Worm (Caenorhabditis elegans) whole organism, mixed stage, embryonic: Measurements from ENCODE around the gene Y54G2A.41.

ENCODE experiments used
- blmp-1 ChIP-seq: fragments of 150-350 bp; optimal IDR thresholded peaks from 2 replicates; lab custom pipeline; 2014; ENCODE audit warnings: missing biosample characterization, missing genetic modification characterization
- ceh-39 ChIP-seq: fragments of 150-350 bp; optimal IDR thresholded peaks from 2 replicates; lab custom pipeline; 2014; ENCODE audit warnings: missing biosample characterization, missing genetic modification characterization
- lsy-2 ChIP-seq: fragments of 150-350 bp; optimal IDR thresholded peaks from 2 replicates; lab custom pipeline; 2014; ENCODE audit warnings: missing biosample characterization, missing genetic modification characterization
- nhr-12 ChIP-seq: fragments of 150-350 bp; optimal IDR thresholded peaks from 2 replicates; lab custom pipeline; 2014; ENCODE audit warnings: missing biosample characterization, missing genetic modification characterization
- nhr-237 ChIP-seq: fragments of 150-350 bp; optimal IDR thresholded peaks from 2 replicates; lab custom pipeline; 2014; ENCODE audit warnings: missing biosample characterization, missing genetic modification characterization
- nhr-28 ChIP-seq: fragments of 150-350 bp; optimal IDR thresholded peaks from 2 replicates; lab custom pipeline; 2014; ENCODE audit warnings: missing biosample characterization, missing genetic modification characterization
- pha-4 ChIP-seq: fragments of 150-350 bp; optimal IDR thresholded peaks from 2 replicates; lab custom pipeline; 2018; ENCODE audit warnings: missing biosample characterization, missing genetic modification reagents, missing genetic modification characterization
- unc-39 ChIP-seq: fragments of 150-350 bp; optimal IDR thresholded peaks from 2 replicates; lab custom pipeline; 2014; ENCODE audit warnings: missing biosample characterization, missing genetic modification characterization
- ztf-11 ChIP-seq: fragments of 150-350 bp; optimal IDR thresholded peaks from 2 replicates; lab custom pipeline; 2014; ENCODE audit warnings: missing biosample characterization, missing genetic modification characterization

DNA sequence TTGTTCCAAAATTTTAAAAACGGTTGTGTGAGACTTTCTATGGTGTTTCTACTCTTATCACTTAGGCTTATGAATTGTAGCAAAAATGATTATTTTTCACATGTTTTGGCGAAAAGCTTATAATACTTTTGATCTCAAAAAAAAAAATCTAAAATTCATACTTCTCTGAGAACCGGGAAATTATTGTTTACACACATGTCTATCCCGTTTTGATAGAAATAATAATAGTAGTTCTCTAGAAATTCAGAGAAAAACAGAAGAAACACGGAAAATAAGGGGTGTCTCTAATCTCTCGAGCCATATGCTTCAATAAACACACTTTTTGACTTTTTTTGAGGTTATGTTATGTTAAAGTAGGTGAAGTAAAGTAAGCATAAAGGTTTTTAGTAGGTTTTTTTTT is 1.1 kb upstream of the Y54G2A.41 start:
- TF ChIP-seq nhr-237 (no peak), nhr-28 (tag; lab: Kevin White, UChicago) (no peak), blmp-1 (tag; lab: Kevin White, UChicago) (no peak), nhr-12 (tag; lab: Kevin White, UChicago) (no peak), ztf-11 (tag; lab: Kevin White, UChicago) (no peak), ceh-39 (tag; lab: Kevin White, UChicago) (no peak), pha-4 (tag; lab: Kevin White, UChicago) (no peak), lsy-2 (no peak), unc-39 (no peak)
